Worm (Caenorhabditis elegans) whole organism, young adult: Measurements from ENCODE around the gene gst-24.

Source experiments
- ama-1 ChIP-seq, 3 experiments: fragments of 150-350 bp in 1 of 3; sonication (generic microtip) in 2 of 3; optimal IDR thresholded peaks; 2 replicates each; lab custom pipeline; 2014 to 2018; ENCODE audit warnings: missing biosample characterization in 2 of 3, missing genetic modification characterization in 2 of 3, missing genetic modification reagents in 2 of 3
- tbx-9 ChIP-seq: sonication (generic microtip); optimal IDR thresholded peaks from 2 replicates; lab custom pipeline; 2016; ENCODE audit warnings: borderline replicate concordance, missing genetic modification characterization, inconsistent platforms, missing compliant biosample characterization
- unc-62 ChIP-seq: fragments of 150-350 bp; optimal IDR thresholded peaks from 2 replicates; lab custom pipeline; 2014; ENCODE audit warnings: missing biosample characterization, missing genetic modification reagents, missing genetic modification characterization
- ztf-22 ChIP-seq: fragments of 200-800 bp; sonication (Bioruptor generic); optimal IDR thresholded peaks from 2 replicates; lab custom pipeline; 2018; ENCODE audit warnings: mild to moderate bottlenecking, missing genetic modification characterization, moderate library complexity, missing compliant biosample characterization

DNA sequence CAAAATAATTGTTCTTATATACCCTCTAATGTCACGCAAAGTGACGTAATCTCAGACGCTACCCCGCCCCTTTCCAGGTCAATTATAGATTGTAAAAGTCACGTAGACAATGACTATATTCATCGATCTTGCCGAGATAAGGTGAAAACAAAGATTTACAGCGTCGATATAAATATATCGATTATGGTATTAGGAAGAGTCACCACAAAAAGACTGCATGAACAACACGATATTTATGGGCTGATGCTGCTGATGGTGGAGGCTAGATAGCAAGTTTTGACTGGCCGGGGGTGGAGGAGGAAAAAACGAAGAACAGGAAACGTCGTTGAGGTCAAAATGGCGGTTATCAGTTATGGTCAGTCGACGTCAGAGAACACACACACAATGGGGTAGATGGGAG is 27.4 kb upstream of the gst-24 start:
- TF ChIP-seq ztf-22 (GFP tag; lab: Kevin White, UChicago) (no peak), tbx-9 (tag; lab: Kevin White, UChicago) (no peak), unc-62 (GFP tag; lab: Kevin White, UChicago) (no peak), ama-1 (optimal IDR thresholded peaks at IDR 0.05; lab: Kevin White, UChicago) (no peak), ama-1 (GFP tag; optimal IDR thresholded peaks at IDR 0.05; lab: Kevin White, UChicago) (no peak)
